Worm (Caenorhabditis elegans) whole organism, midembryonic: Measurements from ENCODE around the gene glna-2.

ENCODE experiments used
- T22C8.4 ChIP-seq: fragments of 200-800 bp; sonication (Bioruptor generic); IDR thresholded peaks from 2 replicates; pipeline ENCODE4 v1.3.6; 2022; ENCODE audit warnings: missing genetic modification characterization, missing compliant biosample characterization
- cog-1 ChIP-seq: sonication (generic microtip); optimal IDR thresholded peaks from 2 replicates; lab custom pipeline; 2016; ENCODE audit warnings: missing genetic modification characterization, missing compliant biosample characterization
- ref-1 ChIP-seq: fragments of 200-800 bp; sonication (Bioruptor generic); conservative IDR thresholded peaks from 2 replicates; pipeline ENCODE4 v1.3.6; 2022; ENCODE audit warnings: missing genetic modification reagents, missing genetic modification characterization, missing compliant biosample characterization
- ztf-23 ChIP-seq: fragments of 200-800 bp; sonication (Bioruptor generic); IDR thresholded peaks from 2 replicates; pipeline ENCODE4 v1.3.6; 2022; ENCODE audit warnings: missing genetic modification reagents, missing genetic modification characterization, missing compliant biosample characterization
- ztf-29 ChIP-seq: fragments of 200-800 bp; sonication (Bioruptor generic); IDR thresholded peaks from 2 replicates; pipeline ENCODE4 v1.3.6; 2022; ENCODE audit warnings: missing genetic modification reagents, missing genetic modification characterization, missing compliant biosample characterization

DNA sequence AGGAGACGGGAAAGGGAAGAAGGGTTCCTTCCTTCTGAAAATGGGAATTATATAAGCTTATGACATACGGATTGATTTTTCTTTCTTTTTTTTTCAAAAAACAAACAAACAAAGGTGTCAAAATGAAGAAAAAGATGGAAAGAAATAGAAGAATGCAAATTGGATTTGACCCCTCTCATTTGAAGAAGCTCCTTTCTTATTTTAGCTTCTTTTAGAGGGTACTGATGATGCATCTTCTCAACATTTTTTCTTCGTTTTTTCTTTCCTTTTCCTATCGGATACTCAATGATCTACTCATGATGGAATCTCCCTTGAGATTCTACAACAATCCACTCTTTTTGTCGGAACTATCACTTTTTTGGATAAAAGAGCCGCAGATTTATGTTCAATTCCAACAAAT lies 18.2 kb upstream of the glna-2 start:
- TF ChIP-seq T22C8.4 (GFP tag; lab: Robert Waterston, UW): no peak
- TF ChIP-seq ref-1 (GFP tag; lab: Robert Waterston, UW): no peak
- TF ChIP-seq cog-1 (tag; lab: Kevin White, UChicago): no peak
- no peak for TF ChIP-seq ztf-29 (GFP tag; lab: Robert Waterston, UW)
- TF ChIP-seq ztf-23: no peak
